Worm (Caenorhabditis elegans): ENCODE measurements around the gene R08A2.2.

R08A2.2 gene

ce11 chrV:14741233-14741632 is 25.7 kb upstream of the R08A2.2 start, which contains the start of gene Y50E8A.6:
Gene Y50E8A.6 (minus strand): TSS chrV:14741333.
- no peak for TF ChIP-seq unc-39 (tag; optimal IDR thresholded peaks at IDR 0.05)
- TF ChIP-seq elt-3 (tag; optimal IDR thresholded peaks at IDR 0.05), result no peak
- TF ChIP-seq ceh-82 (tag; optimal IDR thresholded peaks at IDR 0.05), result no peak
- TF ChIP-seq skn-1 (tag; optimal IDR thresholded peaks at IDR 0.05), result no peak

- TF ChIP-seq dmd-4 (tag; optimal IDR thresholded peaks at IDR 0.05), result no peak
- no peak for TF ChIP-seq ztf-11 (tag; optimal IDR thresholded peaks at IDR 0.05)
- TF ChIP-seq nhr-25 (tag; optimal IDR thresholded peaks at IDR 0.05), result no peak
- TF ChIP-seq gmeb-1 (tag; optimal IDR thresholded peaks at IDR 0.05), result no peak
- no peak for TF ChIP-seq crh-2 (tag; optimal IDR thresholded peaks at IDR 0.05)
- TF ChIP-seq ZK546.5 (tag; optimal IDR thresholded peaks at IDR 0.05), result no peak
- no peak for TF ChIP-seq sma-9 (GFP tag; optimal IDR thresholded peaks at IDR 0.05)
- no peak for TF ChIP-seq sma-9 (tag; optimal IDR thresholded peaks at IDR 0.05)
- no peak for TF ChIP-seq ztf-1 (GFP tag; conservative IDR thresholded peaks at IDR 0.05)
- TF ChIP-seq R02D3.7 (tag; optimal IDR thresholded peaks at IDR 0.05), result no peak
- no peak for TF ChIP-seq mbf-1 (tag; optimal IDR thresholded peaks at IDR 0.05)
- no peak for TF ChIP-seq nhr-12 (tag; optimal IDR thresholded peaks at IDR 0.05)
- no peak for TF ChIP-seq nhr-23 (tag; optimal IDR thresholded peaks at IDR 0.05)
- no peak for TF ChIP-seq nhr-77 (tag; optimal IDR thresholded peaks at IDR 0.05)
- TF ChIP-seq ceh-82 (tag; optimal IDR thresholded peaks at IDR 0.05), result no peak
- TF ChIP-seq nhr-129 (tag; optimal IDR thresholded peaks at IDR 0.05), result no peak
- no peak for TF ChIP-seq lin-39 (tag; optimal IDR thresholded peaks at IDR 0.05)
Measured at ce11 chrV:14736851-14737250, 21.3 kb upstream of the R08A2.2 start, which contains the start of gene Y50E8A.5. Gene Y50E8A.5 (minus strand): TSS chrV:14736951.

ce11 chrV:14734187-14734765 is 18.8 kb upstream of the R08A2.2 start, which contains the start of gene unc-61:
Gene unc-61 (minus strand): TSS chrV:14734237.
- TF ChIP-seq alr-1 (tag; optimal IDR thresholded peaks at IDR 0.05) (no peak), R02D3.7 (tag; optimal IDR thresholded peaks at IDR 0.05) (peak; percentile 65), blmp-1 (tag; optimal IDR thresholded peaks at IDR 0.05; ENCODE audit: insufficient read depth) (no peak), skn-1 (tag; optimal IDR thresholded peaks at IDR 0.05) (no peak), C34F6.9 (tag; optimal IDR thresholded peaks at IDR 0.05) (peak; percentile 48), nhr-11 (tag; optimal IDR thresholded peaks at IDR 0.05) (no peak), fos-1 (tag; optimal IDR thresholded peaks at IDR 0.05) (no peak), gmeb-1 (tag; optimal IDR thresholded peaks at IDR 0.05) (peak; percentile 83), nhr-12 (tag; optimal IDR thresholded peaks at IDR 0.05) (no peak), ztf-11 (tag; optimal IDR thresholded peaks at IDR 0.05) (no peak), elt-1 (tag; optimal IDR thresholded peaks at IDR 0.05) (no peak), zag-1 (tag; optimal IDR thresholded peaks at IDR 0.05) (no peak), unc-55 (GFP tag; optimal IDR thresholded peaks at IDR 0.05) (peak; percentile 60), unc-62 (GFP tag; optimal IDR thresholded peaks at IDR 0.05) (no peak), nhr-129 (tag; optimal IDR thresholded peaks at IDR 0.05) (peak; percentile 7), mab-5 (tag; optimal IDR thresholded peaks at IDR 0.05) (no peak), nhr-23 (tag; optimal IDR thresholded peaks at IDR 0.05) (no peak)

ce11 chrV:14729343-14729742 is 13.8 kb upstream of the R08A2.2 start, which contains the start of gene oig-3:
Gene oig-3 (plus strand): TSS chrV:14729643.
- no peak for TF ChIP-seq nhr-6 (tag; optimal IDR thresholded peaks at IDR 0.05)
- no peak for TF ChIP-seq unc-39 (tag; optimal IDR thresholded peaks at IDR 0.05)
- TF ChIP-seq nhr-25 (tag; optimal IDR thresholded peaks at IDR 0.05), result no peak
- TF ChIP-seq unc-55 (GFP tag; optimal IDR thresholded peaks at IDR 0.05), result no peak
- no peak for TF ChIP-seq alr-1 (tag; optimal IDR thresholded peaks at IDR 0.05)
- TF ChIP-seq nhr-10 (tag; optimal IDR thresholded peaks at IDR 0.05), result no peak
- no peak for TF ChIP-seq ztf-4 (tag; optimal IDR thresholded peaks at IDR 0.05)
- TF ChIP-seq aly-2 (tag; optimal IDR thresholded peaks at IDR 0.05), result no peak
- no peak for TF ChIP-seq sma-9 (GFP tag; optimal IDR thresholded peaks at IDR 0.05)
- TF ChIP-seq sma-9 (tag; optimal IDR thresholded peaks at IDR 0.05), result no peak
- TF ChIP-seq lin-39 (tag; optimal IDR thresholded peaks at IDR 0.05), result no peak
- no peak for TF ChIP-seq elt-1 (tag; optimal IDR thresholded peaks at IDR 0.05)
- TF ChIP-seq mab-5 (tag; optimal IDR thresholded peaks at IDR 0.05), result no peak
- no peak for TF ChIP-seq lin-11 (tag; optimal IDR thresholded peaks at IDR 0.05)
- no peak for TF ChIP-seq mbf-1 (tag; optimal IDR thresholded peaks at IDR 0.05)
- TF ChIP-seq skn-1 (tag; optimal IDR thresholded peaks at IDR 0.05), result no peak
- no peak for TF ChIP-seq ztf-11 (tag; optimal IDR thresholded peaks at IDR 0.05)
- TF ChIP-seq ceh-16 (tag; optimal IDR thresholded peaks at IDR 0.05), result no peak
- no peak for TF ChIP-seq zag-1 (tag; optimal IDR thresholded peaks at IDR 0.05)
- no peak for TF ChIP-seq ZK546.5 (tag; optimal IDR thresholded peaks at IDR 0.05)
- no peak for TF ChIP-seq C34F6.9 (tag; optimal IDR thresholded peaks at IDR 0.05)

All from whole organism, L2 larva.